Fruit fly (Drosophila melanogaster) whole organism, prepupa: ENCODE results near the gene HDAC1.

Source experiments
- Blimp-1 ChIP-seq: fragments of 200-800 bp; sonication (Bioruptor generic); optimal IDR thresholded peaks from 3 replicates; lab custom pipeline; 2017; ENCODE audit warnings: missing biosample characterization, missing genetic modification characterization, mild to moderate bottlenecking, moderate library complexity, missing genetic modification reagents
- CG11294 ChIP-seq: fragments of 200-800 bp; sonication (Bioruptor generic); IDR thresholded peaks from 2 replicates; pipeline ENCODE4 v1.3.6; 2022; ENCODE audit warnings: missing biosample characterization, missing genetic modification characterization
- CG11902 ChIP-seq: fragments of 200-800 bp; sonication (Bioruptor generic); optimal IDR thresholded peaks from 3 replicates; lab custom pipeline; 2016; ENCODE audit warnings: missing biosample characterization, missing genetic modification characterization
- CG15336 ChIP-seq: fragments of 200-800 bp; sonication (Bioruptor generic); IDR thresholded peaks from 2 replicates; pipeline ENCODE4 v1.3.6; 2022; ENCODE audit warnings: missing biosample characterization, missing genetic modification characterization
- CG3032 ChIP-seq: fragments of 200-800 bp; optimal IDR thresholded peaks from 2 replicates; lab custom pipeline; 2019; ENCODE audit warnings: missing biosample characterization, mild to moderate bottlenecking, missing genetic modification characterization, moderate library complexity
- CG31627 ChIP-seq: fragments of 200-800 bp; sonication (Bioruptor generic); optimal IDR thresholded peaks from 3 replicates; lab custom pipeline; 2016; ENCODE audit warnings: missing biosample characterization, missing genetic modification characterization
- CG32006 ChIP-seq: fragments of 200-800 bp; sonication (Bioruptor generic); optimal IDR thresholded peaks from 3 replicates; lab custom pipeline; 2017; ENCODE audit warnings: missing biosample characterization, mild to moderate bottlenecking, missing genetic modification characterization
- CG34406 ChIP-seq: fragments of 200-800 bp; sonication (Bioruptor generic); optimal IDR thresholded peaks from 3 replicates; lab custom pipeline; 2016; ENCODE audit warnings: missing biosample characterization, missing genetic modification characterization
- CG3919 ChIP-seq: fragments of 200-800 bp; sonication (Bioruptor generic); optimal IDR thresholded peaks from 3 replicates; lab custom pipeline; 2016; ENCODE audit warnings: missing biosample characterization, missing genetic modification characterization
- CG6163 ChIP-seq: fragments of 200-800 bp; sonication (Bioruptor generic); IDR thresholded peaks from 3 replicates; pipeline ENCODE4 v1.3.6; 2022; ENCODE audit warnings: missing biosample characterization, missing genetic modification characterization
- CG6276 ChIP-seq: fragments of 200-800 bp; sonication (Bioruptor generic); optimal IDR thresholded peaks from 2 replicates; lab custom pipeline; 2017; ENCODE audit warnings: missing biosample characterization, mild to moderate bottlenecking, missing genetic modification characterization
- CG6808 ChIP-seq: fragments of 200-800 bp; sonication (Bioruptor generic); optimal IDR thresholded peaks from 3 replicates; lab custom pipeline; 2017; ENCODE audit warnings: missing biosample characterization, missing genetic modification characterization, mild to moderate bottlenecking, moderate library complexity, missing genetic modification reagents
- CG6854 ChIP-seq: fragments of 200-800 bp; sonication (Bioruptor generic); optimal IDR thresholded peaks from 2 replicates; lab custom pipeline; 2017; ENCODE audit warnings: missing biosample characterization, mild to moderate bottlenecking, missing genetic modification characterization
- CG7368 ChIP-seq: fragments of 200-800 bp; sonication (Bioruptor generic); optimal IDR thresholded peaks from 3 replicates; lab custom pipeline; 2016; ENCODE audit warnings: missing biosample characterization, missing genetic modification characterization
- CG8119 ChIP-seq: fragments of 200-800 bp; sonication (Bioruptor generic); IDR thresholded peaks from 3 replicates; pipeline ENCODE4 v1.3.6; 2022; ENCODE audit warnings: missing biosample characterization, missing genetic modification characterization
- CG8319 ChIP-seq: fragments of 200-800 bp; sonication (Bioruptor generic); optimal IDR thresholded peaks from 3 replicates; lab custom pipeline; 2016; ENCODE audit warnings: missing biosample characterization, missing genetic modification characterization
- Eip75B ChIP-seq: fragments of 200-800 bp; sonication (Bioruptor generic); optimal IDR thresholded peaks from 3 replicates; lab custom pipeline; 2016; ENCODE audit warnings: missing biosample characterization, missing genetic modification characterization
- Eip78C ChIP-seq: fragments of 200-800 bp; sonication (Bioruptor generic); peaks from one replicate; lab custom pipeline; 2016; ENCODE audit warnings: missing biosample characterization, missing genetic modification characterization
- Ets96B ChIP-seq: fragments of 200-800 bp; optimal IDR thresholded peaks from 2 replicates; lab custom pipeline; 2019; ENCODE audit warnings: missing biosample characterization, mild to moderate bottlenecking, missing genetic modification characterization, moderate library complexity
- Hr39 ChIP-seq: fragments of 200-800 bp; sonication (Bioruptor generic); optimal IDR thresholded peaks from 2 replicates; lab custom pipeline; 2016; ENCODE audit warnings: missing biosample characterization, missing genetic modification characterization
- Smox ChIP-seq: fragments of 200-800 bp; sonication (Bioruptor generic); optimal IDR thresholded peaks from 3 replicates; lab custom pipeline; 2016; ENCODE audit warnings: missing biosample characterization, missing genetic modification characterization
- Sox102F ChIP-seq: fragments of 200-800 bp; sonication (Bioruptor generic); optimal IDR thresholded peaks from 2 replicates; lab custom pipeline; 2016; ENCODE audit warnings: missing biosample characterization, mild to moderate bottlenecking, missing genetic modification characterization
- Sox14 ChIP-seq: fragments of 200-800 bp; sonication (Bioruptor generic); optimal IDR thresholded peaks from 3 replicates; lab custom pipeline; 2016; ENCODE audit warnings: missing biosample characterization, missing genetic modification characterization
- Sox15 ChIP-seq: fragments of 200-800 bp; sonication (Bioruptor generic); optimal IDR thresholded peaks from 3 replicates; lab custom pipeline; 2016; ENCODE audit warnings: missing biosample characterization, missing genetic modification characterization
- achi ChIP-seq: fragments of 200-800 bp; sonication (Bioruptor generic); optimal IDR thresholded peaks from 3 replicates; lab custom pipeline; 2016; ENCODE audit warnings: missing biosample characterization, missing genetic modification characterization
- acj6 ChIP-seq: fragments of 200-800 bp; sonication (Bioruptor generic); optimal IDR thresholded peaks from 3 replicates; lab custom pipeline; 2016; ENCODE audit warnings: missing biosample characterization, missing genetic modification characterization
- dac ChIP-seq: fragments of 200-800 bp; sonication (Bioruptor generic); optimal IDR thresholded peaks from 2 replicates; lab custom pipeline; 2017; ENCODE audit warnings: missing biosample characterization, mild to moderate bottlenecking, missing genetic modification characterization
- eg ChIP-seq: fragments of 200-800 bp; sonication (Bioruptor generic); IDR thresholded peaks from 3 replicates; pipeline ENCODE4 v1.3.6; 2022; ENCODE audit warnings: missing biosample characterization, missing genetic modification characterization
- esn ChIP-seq: fragments of 200-800 bp; sonication (Bioruptor generic); optimal IDR thresholded peaks from 2 replicates; lab custom pipeline; 2016; ENCODE audit warnings: missing biosample characterization, mild to moderate bottlenecking, missing genetic modification characterization, moderate library complexity
- fd59A ChIP-seq: fragments of 200-800 bp; sonication (Bioruptor generic); optimal IDR thresholded peaks from 2 replicates; lab custom pipeline; 2017; ENCODE audit warnings: missing biosample characterization, mild to moderate bottlenecking, missing genetic modification characterization, missing genetic modification reagents
- fkh ChIP-seq: fragments of 200-800 bp; sonication (Bioruptor generic); optimal IDR thresholded peaks from 3 replicates; lab custom pipeline; 2017; ENCODE audit warnings: missing biosample characterization, mild to moderate bottlenecking, missing genetic modification characterization, moderate library complexity
- pdm3 ChIP-seq: fragments of 200-800 bp; sonication (Bioruptor generic); optimal IDR thresholded peaks from 3 replicates; lab custom pipeline; 2016; ENCODE audit warnings: missing biosample characterization, missing genetic modification characterization
- salr ChIP-seq, 2 experiments: fragments of 200-800 bp; sonication (Bioruptor generic); optimal IDR thresholded peaks; 3 replicates each; lab custom pipeline; 2016 to 2018; ENCODE audit warnings: missing biosample characterization in 2 of 2, missing genetic modification characterization in 2 of 2, mild to moderate bottlenecking in 1 of 2
- spab ChIP-seq: fragments of 200-800 bp; sonication (Bioruptor generic); optimal IDR thresholded peaks from 2 replicates; lab custom pipeline; 2017; ENCODE audit warnings: missing biosample characterization, mild to moderate bottlenecking, missing genetic modification characterization, missing genetic modification reagents
- ss ChIP-seq, 2 experiments: fragments of 200-800 bp; sonication (Bioruptor generic); optimal IDR thresholded peaks; 2 replicates in 1 of 2; 3 replicates in 1 of 2; lab custom pipeline; 2017 to 2018; ENCODE audit warnings: mild to moderate bottlenecking in 2 of 2, missing biosample characterization in 2 of 2, missing genetic modification characterization in 2 of 2, moderate library complexity in 1 of 2
- svp ChIP-seq: fragments of 200-800 bp; sonication (Bioruptor generic); peaks from one replicate; lab custom pipeline; 2016; ENCODE audit warnings: missing biosample characterization, missing genetic modification characterization
- vri ChIP-seq: fragments of 200-800 bp; sonication (Bioruptor generic); optimal IDR thresholded peaks from 3 replicates; lab custom pipeline; 2016; ENCODE audit warnings: missing biosample characterization, mild to moderate bottlenecking, missing genetic modification characterization

Gene HDAC1

DNA sequence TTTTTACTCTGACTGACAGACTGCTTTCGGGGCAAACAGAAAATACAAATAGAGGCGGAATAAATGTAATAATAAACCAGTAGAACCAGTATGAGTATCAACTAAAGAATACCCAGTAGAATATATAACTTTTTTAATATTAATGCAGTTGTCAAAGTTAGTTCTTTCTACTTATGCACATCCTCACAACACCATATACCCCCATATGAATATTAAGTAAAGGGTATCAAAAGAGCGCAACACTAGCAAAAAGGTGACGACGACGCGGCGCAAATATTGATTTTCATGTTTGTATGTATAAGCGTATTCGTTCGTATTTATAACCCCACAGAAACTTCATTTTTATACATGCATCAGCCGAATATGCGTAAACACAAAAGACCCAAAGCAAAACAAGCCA is 13.5 kb upstream of the HDAC1 start (continued):
- TF ChIP-seq Hr39 (peak; percentile 74), acj6 (GFP tag; lab: Kevin White, UChicago) (peak; percentile 83), CG6163 (GFP tag; lab: Robert Waterston, UW) (peak; percentile 84), eg (GFP tag; lab: Robert Waterston, UW) (peak; percentile 89), Eip75B (peak; percentile 76), Sox102F (GFP tag; lab: Kevin White, UChicago) (peak; percentile 83), Smox (GFP tag; lab: Kevin White, UChicago) (peak; percentile 83), Ets96B (tag; lab: Kevin White, UChicago) (peak; percentile 86), esn (peak; percentile 81), salr (GFP tag; optimal IDR thresholded peaks at IDR 0.05; lab: Kevin White, UChicago) (peak; percentile 45 to 76), CG6854 (GFP tag; lab: Kevin White, UChicago) (peak; percentile 76), CG7368 (GFP tag; lab: Kevin White, UChicago) (peak; percentile 86), CG3032 (peak; percentile 81), Sox14 (GFP tag; lab: Kevin White, UChicago) (peak; percentile 76), CG32006 (peak; percentile 82), CG31627 (peak; percentile 77), Sox15 (GFP tag; lab: Kevin White, UChicago) (peak; percentile 72), CG3919 (GFP tag; lab: Kevin White, UChicago) (peak; percentile 88), CG8319 (GFP tag; lab: Kevin White, UChicago) (peak; percentile 86)

DNA sequence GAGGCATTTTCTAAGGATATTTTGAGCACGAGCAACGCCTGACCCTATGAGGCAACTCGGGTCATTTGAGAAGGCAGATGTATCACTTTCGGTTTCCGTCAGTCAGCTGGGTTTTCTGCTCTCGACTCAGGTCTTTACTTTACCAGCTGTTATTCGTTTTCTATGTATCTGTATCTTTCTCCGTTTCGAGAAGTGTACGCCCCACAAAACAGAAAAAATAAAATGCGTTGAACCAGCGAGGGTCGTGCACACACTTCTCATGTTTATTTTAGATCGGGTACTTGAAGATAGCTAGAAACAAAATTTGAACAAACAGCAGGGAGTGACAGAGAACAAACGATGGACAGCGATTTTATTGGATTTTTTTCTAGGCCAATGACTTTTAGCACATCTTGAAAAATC is 12.7 kb upstream of the HDAC1 start:
- TF ChIP-seq CG34406 = no peak
- TF ChIP-seq CG7368 (GFP tag; lab: Kevin White, UChicago) = no peak
- TF ChIP-seq CG11294 (GFP tag; lab: Robert Waterston, UW) = no peak
- no peak for TF ChIP-seq CG3032
- TF ChIP-seq fd59A = no peak
- TF ChIP-seq Sox14 (GFP tag; lab: Kevin White, UChicago) = no peak
- no peak for TF ChIP-seq CG6808 (GFP tag; lab: Kevin White, UChicago)
- TF ChIP-seq CG6276 (GFP tag; lab: Kevin White, UChicago) = no peak
- no peak for TF ChIP-seq achi
- TF ChIP-seq Sox102F (GFP tag; lab: Kevin White, UChicago) = no peak
- peak; percentile 65 for TF ChIP-seq svp (GFP tag; lab: Kevin White, UChicago)
- no peak for TF ChIP-seq CG6163 (GFP tag; lab: Robert Waterston, UW)
- TF ChIP-seq Eip78C (GFP tag; lab: Kevin White, UChicago) = peak; percentile 43
- TF ChIP-seq vri (GFP tag; lab: Kevin White, UChicago) = no peak
- TF ChIP-seq Blimp-1 (GFP tag; lab: Kevin White, UChicago) = no peak
- TF ChIP-seq CG32006 = no peak
- TF ChIP-seq CG31627 = no peak
- TF ChIP-seq ss (GFP tag; optimal IDR thresholded peaks at IDR 0.05; lab: Kevin White, UChicago) = no peak
- no peak for TF ChIP-seq CG11902 (GFP tag; lab: Kevin White, UChicago)
- no peak for TF ChIP-seq CG15336 (GFP tag; lab: Robert Waterston, UW)
- no peak for TF ChIP-seq CG3919 (GFP tag; lab: Kevin White, UChicago)
- TF ChIP-seq pdm3 = no peak
- TF ChIP-seq spab (GFP tag; lab: Kevin White, UChicago) = no peak
- peak; percentile 81 for TF ChIP-seq fkh (GFP tag; lab: Kevin White, UChicago)

DNA sequence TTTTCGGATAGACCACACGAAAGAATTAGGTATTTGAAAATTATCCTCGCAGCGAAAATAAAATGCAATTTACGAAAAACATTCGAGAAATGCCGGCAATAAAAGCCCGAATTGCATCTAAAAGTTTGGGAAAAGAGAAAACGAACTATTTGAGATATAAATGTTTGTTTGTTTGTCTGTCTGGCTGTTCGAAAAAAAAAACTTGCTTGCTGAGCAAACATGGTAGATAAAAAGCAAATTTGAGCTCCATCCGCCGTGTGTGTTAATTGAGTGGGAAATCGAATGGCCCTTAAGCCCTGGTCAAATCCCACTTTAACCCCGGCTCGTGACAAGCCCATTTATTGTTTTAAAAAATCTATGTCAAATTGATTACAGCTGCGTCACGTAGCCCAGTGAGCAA is 11.5 kb upstream of the HDAC1 start:
- no peak for TF ChIP-seq dac (GFP tag; lab: Kevin White, UChicago)
- TF ChIP-seq CG8119 (GFP tag; lab: Robert Waterston, UW) = peak; percentile 25; the same call in 1 of the 3 replicates
- TF ChIP-seq fkh (GFP tag; lab: Kevin White, UChicago) = peak; percentile 77
